Worm (Caenorhabditis elegans): ENCODE measurements around the gene pqn-63.
A peak's percentile ranks its signal among the peaks of the same experiment; 100 is the strongest.

pqn-63 gene

ce11 chrV:9651294-9651693, 35.5 kb downstream of the pqn-63 start, which contains the start of gene T06E4.21:
Gene T06E4.21 (plus strand): TSS chrV:9651594.
- TF ChIP-seq mab-5 (tag; optimal IDR thresholded peaks at IDR 0.05), result no peak
- no peak for TF ChIP-seq unc-39 (tag; optimal IDR thresholded peaks at IDR 0.05)
- no peak for TF ChIP-seq drap-1 (GFP tag; optimal IDR thresholded peaks at IDR 0.05)
- TF ChIP-seq bed-3 (GFP tag; optimal IDR thresholded peaks at IDR 0.05), result no peak
- TF ChIP-seq tbx-8 (GFP tag; optimal IDR thresholded peaks at IDR 0.05), result no peak
- TF ChIP-seq lin-32 (GFP tag; optimal IDR thresholded peaks at IDR 0.05), result no peak
- TF ChIP-seq nhr-76 (tag; optimal IDR thresholded peaks at IDR 0.05), result no peak
- no peak for TF ChIP-seq mep-1 (tag; optimal IDR thresholded peaks at IDR 0.05)
- no peak for TF ChIP-seq lin-13 (tag; optimal IDR thresholded peaks at IDR 0.05)
- no peak for TF ChIP-seq nhr-12 (tag; optimal IDR thresholded peaks at IDR 0.05)

DNA sequence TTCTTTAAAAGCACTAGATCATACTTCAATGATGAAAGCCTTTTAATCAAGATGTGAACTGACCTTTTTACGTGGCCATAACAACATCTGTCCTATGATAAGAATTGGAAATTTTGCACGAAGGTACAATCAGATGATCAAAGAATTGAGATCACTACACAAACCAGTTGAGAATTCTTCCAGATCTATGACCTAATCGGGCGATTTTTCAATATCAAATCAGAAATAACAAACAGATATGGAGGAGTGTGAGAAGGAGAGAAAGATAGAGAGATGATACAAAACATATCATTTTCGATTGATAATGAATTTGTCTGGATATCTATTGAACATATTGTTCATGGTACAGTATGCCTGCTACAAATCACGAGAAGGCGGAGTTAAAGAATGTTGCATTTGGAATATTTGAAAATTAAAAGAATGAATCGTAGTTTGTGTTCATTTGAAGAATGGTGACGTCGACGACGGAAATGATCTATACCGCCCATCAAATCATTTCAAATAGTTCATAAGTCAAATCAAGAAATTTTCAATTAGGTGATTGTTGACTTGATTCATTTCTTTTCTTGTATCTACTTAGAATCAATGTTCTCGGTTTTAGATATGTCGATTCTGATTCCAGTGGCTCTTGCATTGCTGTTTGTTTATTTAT, 38.4 kb downstream of the pqn-63 start, which contains the start of gene cyp-29A4:
Gene cyp-29A4, plus strand, starts transcription at position 602 of the 652 bp plus-strand sequence.
- TF ChIP-seq ztf-11 (tag; optimal IDR thresholded peaks at IDR 0.05) (no peak), cnd-1 (tag; optimal IDR thresholded peaks at IDR 0.05) (no peak)

- TF ChIP-seq zip-8 (tag; optimal IDR thresholded peaks at IDR 0.05), result no peak
- no peak for TF ChIP-seq nhr-12 (tag; optimal IDR thresholded peaks at IDR 0.05)
- no peak for TF ChIP-seq ceh-39 (tag; optimal IDR thresholded peaks at IDR 0.05)
These were observed 45.7 kb downstream of the pqn-63 start, which contains the start of gene pitr-4 for ce11 chrV:9661514-9661913. Gene pitr-4 (minus strand): TSS chrV:9661614.

DNA sequence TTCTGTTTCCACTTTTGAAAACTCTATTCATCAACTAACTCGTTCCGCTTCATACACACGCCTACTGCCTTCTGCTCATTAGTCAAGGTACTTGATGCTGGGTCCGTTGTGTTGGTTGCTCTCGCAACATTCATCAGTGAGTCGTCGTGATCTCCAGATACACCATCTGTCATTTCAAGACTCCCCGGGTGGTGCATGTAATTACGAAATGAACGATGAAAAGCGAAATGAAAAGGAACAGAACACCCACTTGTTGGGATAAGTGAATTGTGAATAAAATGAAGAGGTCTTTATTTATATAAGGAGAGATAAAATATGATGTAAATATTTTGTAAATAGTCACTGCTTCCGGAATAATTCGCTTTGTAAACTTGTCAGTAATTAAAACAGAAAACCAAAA, 48.1 kb downstream of the pqn-63 start:
- no peak for TF ChIP-seq mep-1 (tag; optimal IDR thresholded peaks at IDR 0.05)
- TF ChIP-seq mls-2 (tag; optimal IDR thresholded peaks at IDR 0.05), result no peak
- peak; percentile 76 for TF ChIP-seq ces-1 (GFP tag; optimal IDR thresholded peaks at IDR 0.05)
- no peak for TF ChIP-seq lsy-2 (tag; optimal IDR thresholded peaks at IDR 0.05)
- no peak for TF ChIP-seq elt-1 (tag; optimal IDR thresholded peaks at IDR 0.05; ENCODE audit: borderline replicate concordance, insufficient read depth)
- TF ChIP-seq nhr-2 (tag; optimal IDR thresholded peaks at IDR 0.05), result no peak
- no peak for TF ChIP-seq tbx-8 (GFP tag; optimal IDR thresholded peaks at IDR 0.05)
- TF ChIP-seq cnd-1 (tag; optimal IDR thresholded peaks at IDR 0.05), result peak; percentile 85
- TF ChIP-seq blmp-1 (tag; optimal IDR thresholded peaks at IDR 0.05), result no peak
- TF ChIP-seq sem-2 (GFP tag; optimal IDR thresholded peaks at IDR 0.05), result no peak
- TF ChIP-seq lin-32 (GFP tag; optimal IDR thresholded peaks at IDR 0.05), result peak; percentile 8

DNA sequence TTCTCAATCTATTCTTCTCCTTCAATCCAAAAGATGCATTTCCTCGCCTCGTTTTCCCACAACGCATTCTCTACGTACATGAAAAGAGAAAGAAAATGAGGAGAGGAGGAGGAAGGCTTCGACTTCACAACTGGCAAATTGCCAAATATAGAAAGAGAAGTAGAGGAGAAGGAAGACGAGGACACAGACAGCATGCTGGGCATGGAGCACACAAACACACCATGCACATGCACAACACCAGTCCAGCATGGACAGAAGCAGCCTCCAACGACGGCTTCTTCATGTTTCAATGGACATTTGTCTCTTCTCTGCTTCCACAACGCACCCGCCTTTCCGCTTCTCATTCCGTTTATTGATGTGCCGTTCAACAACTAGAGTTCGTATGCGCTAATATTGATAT, 48.8 kb downstream of the pqn-63 start:
- peak; percentile 38 for TF ChIP-seq unc-39 (tag; optimal IDR thresholded peaks at IDR 0.05)
- no peak for TF ChIP-seq mls-2 (tag; optimal IDR thresholded peaks at IDR 0.05)
- TF ChIP-seq blmp-1 (tag; optimal IDR thresholded peaks at IDR 0.05), result no peak
- peak; percentile 10 for TF ChIP-seq lsy-2 (tag; optimal IDR thresholded peaks at IDR 0.05)
- TF ChIP-seq ces-1 (GFP tag; optimal IDR thresholded peaks at IDR 0.05), result peak; percentile 65
- peak; percentile 32 for TF ChIP-seq mep-1 (tag; optimal IDR thresholded peaks at IDR 0.05)

DNA sequence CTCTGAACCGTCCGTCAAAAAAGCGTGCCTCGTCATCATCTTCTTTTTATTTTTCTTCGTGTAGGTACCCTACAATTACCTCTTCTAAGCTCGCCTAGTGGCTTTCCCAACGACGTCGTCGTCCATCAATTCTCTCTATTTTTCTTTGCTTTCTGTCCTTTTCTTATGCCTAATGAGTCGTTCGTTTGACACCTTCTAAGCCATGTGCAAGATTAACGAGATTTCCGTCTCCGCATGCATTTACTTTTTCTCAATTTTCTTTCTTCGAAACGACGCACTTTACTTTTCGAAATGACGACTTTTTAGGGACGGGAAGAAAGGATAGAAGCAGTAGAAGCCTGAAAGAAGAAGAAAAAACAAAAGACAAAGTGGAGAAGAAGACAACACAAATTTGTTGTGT, 50.6 kb downstream of the pqn-63 start, which contains the start of gene ZK287.1:
Gene ZK287.1, plus strand, starts transcription at position 301 of the 400 bp plus-strand sequence.
- TF ChIP-seq mab-5 (tag; optimal IDR thresholded peaks at IDR 0.05) (no peak), ces-1 (GFP tag; optimal IDR thresholded peaks at IDR 0.05) (peak; percentile 62)

Measured in whole organism, mixed stage, embryonic.